Worm (Caenorhabditis elegans): ENCODE results near the gene osm-7.

- TF ChIP-seq gei-17 (GFP tag; optimal IDR thresholded peaks at IDR 0.05) (no peak), B0019.2 (GFP tag; conservative IDR thresholded peaks at IDR 0.05) (no peak), dpl-1 (GFP tag; optimal IDR thresholded peaks at IDR 0.05) (no peak), ceh-40 (GFP tag; IDR thresholded peaks at IDR 0.05) (no peak), hmg-1.2 (GFP tag; IDR thresholded peaks at IDR 0.05) (peak; percentile 51; the same call in 1 of the 2 replicates), C06A6.2 (GFP tag; conservative IDR thresholded peaks at IDR 0.05) (no peak), ama-1 (optimal IDR thresholded peaks at IDR 0.05) (no peak), ama-1 (GFP tag; optimal IDR thresholded peaks at IDR 0.05) (no peak), hrde-1 (tag; optimal IDR thresholded peaks at IDR 0.05; ENCODE audit: borderline replicate concordance) (no peak), cebp-2 (GFP tag; IDR thresholded peaks at IDR 0.05) (no peak), pbrm-1 (GFP tag; IDR thresholded peaks at IDR 0.05) (no peak), lin-26 (GFP tag; IDR thresholded peaks at IDR 0.05) (no peak), lir-1 (GFP tag; conservative IDR thresholded peaks at IDR 0.05) (no peak), snpc-1.1 (tag; optimal IDR thresholded peaks at IDR 0.05; ENCODE audit: insufficient read depth) (no peak)
Measured at ce11 chrIII:13530838-13531237, 45.1 kb upstream of the osm-7 start.
